Fruit fly (Drosophila melanogaster) whole organism, wandering third instar larva: Measurements from ENCODE around the gene tefu.

ENCODE experiments used
- Abd-B ChIP-seq: fragments of >200 bp; optimal IDR thresholded peaks from 2 replicates; lab custom pipeline; 2017; ENCODE audit warnings: missing biosample characterization, missing genetic modification characterization
- CG32264 ChIP-seq: fragments of 200-800 bp; sonication (Bioruptor generic); optimal IDR thresholded peaks from 2 replicates; lab custom pipeline; 2016; ENCODE audit warnings: missing biosample characterization, missing genetic modification characterization
- CG9705 ChIP-seq: fragments of 200-800 bp; sonication (Bioruptor generic); optimal IDR thresholded peaks from 2 replicates; lab custom pipeline; 2018; ENCODE audit warnings: missing biosample characterization, mild to moderate bottlenecking, missing genetic modification characterization
- CrebA ChIP-seq: fragments of 200-800 bp; sonication (Bioruptor generic); optimal IDR thresholded peaks from 2 replicates; lab custom pipeline; 2016; ENCODE audit warnings: missing biosample characterization, mild to moderate bottlenecking, missing genetic modification characterization, borderline replicate concordance
- Dfd ChIP-seq: fragments of >200 bp; optimal IDR thresholded peaks from 2 replicates; lab custom pipeline; 2017; ENCODE audit warnings: missing biosample characterization, missing genetic modification characterization
- Dif ChIP-seq: fragments of 200-275, 200-300 bp; sonication (Bioruptor generic); optimal IDR thresholded peaks from 2 replicates; lab custom pipeline; 2018; ENCODE audit warnings: missing biosample characterization, missing genetic modification characterization; ENCODE audit not compliant: partially characterized antibody
- GATAd ChIP-seq: sonication (Bioruptor generic); optimal IDR thresholded peaks from 2 replicates; lab custom pipeline; 2016; ENCODE audit warnings: missing biosample characterization, missing genetic modification characterization
- HLH106 ChIP-seq: fragments of 200-800 bp; optimal IDR thresholded peaks from 3 replicates; lab custom pipeline; 2019; ENCODE audit warnings: missing biosample characterization, mild to moderate bottlenecking, missing genetic modification characterization, moderate library complexity
- Hr78 ChIP-seq: fragments of >200 bp; optimal IDR thresholded peaks from 2 replicates; lab custom pipeline; 2017; ENCODE audit warnings: missing biosample characterization, missing genetic modification characterization
- Hr83 ChIP-seq: fragments of 200-300 bp; sonication (Bioruptor generic); optimal IDR thresholded peaks from 2 replicates; lab custom pipeline; 2016; ENCODE audit warnings: missing biosample characterization, mild to moderate bottlenecking, missing genetic modification characterization, moderate library complexity; ENCODE audit not compliant: poor library complexity, severe bottlenecking
- Jra ChIP-seq: sonication (Bioruptor generic); optimal IDR thresholded peaks from 2 replicates; lab custom pipeline; 2016; ENCODE audit warnings: missing biosample characterization, missing genetic modification characterization
- Mio ChIP-seq: sonication (Bioruptor generic); optimal IDR thresholded peaks from 2 replicates; lab custom pipeline; 2016; ENCODE audit warnings: missing biosample characterization, missing genetic modification characterization
- Myc ChIP-seq: fragments of >200 bp; optimal IDR thresholded peaks from 2 replicates; lab custom pipeline; 2017
- N ChIP-seq: fragments of >200 bp; optimal IDR thresholded peaks from 2 replicates; lab custom pipeline; 2018; ENCODE audit warnings: missing biosample characterization, missing external identifiers, missing genetic modification characterization
- OdsH ChIP-seq: fragments of 200-800 bp; sonication (Bioruptor generic); optimal IDR thresholded peaks from 2 replicates; lab custom pipeline; 2016; ENCODE audit warnings: missing biosample characterization, mild to moderate bottlenecking, missing genetic modification characterization
- Rel ChIP-seq, 2 experiments: fragments of 200-800 bp; sonication (Bioruptor generic) in 1 of 2; optimal IDR thresholded peaks; 2 replicates in 1 of 2; 3 replicates in 1 of 2; lab custom pipeline; 2016 to 2019; ENCODE audit warnings: mild to moderate bottlenecking in 2 of 2, missing biosample characterization in 2 of 2, missing genetic modification characterization in 2 of 2, moderate library complexity in 1 of 2
- Sp1 ChIP-seq: fragments of 200-800 bp; sonication (Bioruptor generic); optimal IDR thresholded peaks from 3 replicates; lab custom pipeline; 2019; ENCODE audit warnings: missing biosample characterization, mild to moderate bottlenecking, missing genetic modification characterization, moderate library complexity
- br ChIP-seq: fragments of 200-800 bp; sonication (Bioruptor generic); optimal IDR thresholded peaks from 2 replicates; lab custom pipeline; 2016; ENCODE audit warnings: missing biosample characterization, missing genetic modification characterization
- brk ChIP-seq: fragments of 200-800 bp; sonication (Bioruptor generic); optimal IDR thresholded peaks from 2 replicates; lab custom pipeline; 2016; ENCODE audit warnings: missing biosample characterization, mild to moderate bottlenecking, missing genetic modification characterization
- dl ChIP-seq, 2 experiments: fragments of 175-275, 200-275 bp in 1 of 2; fragments of 200-275 bp in 1 of 2; sonication (Bioruptor generic); optimal IDR thresholded peaks; lab custom pipeline; 2018; ENCODE audit warnings: mild to moderate bottlenecking in 2 of 2, missing biosample characterization in 2 of 2, missing genetic modification characterization in 2 of 2, moderate library complexity in 2 of 2; ENCODE audit not compliant: partially characterized antibody in 2 of 2, insufficient read depth in 1 of 2
- dmrt93B ChIP-seq: fragments of 200-800 bp; sonication (Bioruptor generic); optimal IDR thresholded peaks from 2 replicates; lab custom pipeline; 2018; ENCODE audit warnings: missing biosample characterization, mild to moderate bottlenecking, missing genetic modification characterization
- dsf ChIP-seq: sonication (Bioruptor generic); optimal IDR thresholded peaks from 2 replicates; lab custom pipeline; 2016; ENCODE audit warnings: missing biosample characterization, missing genetic modification characterization, borderline replicate concordance
- ey ChIP-seq: fragments of 200-800 bp; sonication (Bioruptor generic); optimal IDR thresholded peaks from 2 replicates; lab custom pipeline; 2016; ENCODE audit warnings: missing biosample characterization, missing genetic modification characterization
- fru ChIP-seq: fragments of 200-800 bp; sonication (Bioruptor generic); optimal IDR thresholded peaks from 3 replicates; lab custom pipeline; 2016; ENCODE audit warnings: missing biosample characterization, mild to moderate bottlenecking, missing genetic modification characterization
- h ChIP-seq: fragments of 200-800 bp; sonication (Bioruptor generic); optimal IDR thresholded peaks from 3 replicates; lab custom pipeline; 2016; ENCODE audit warnings: missing biosample characterization, mild to moderate bottlenecking, missing genetic modification characterization
- lola ChIP-seq: fragments of >200 bp; optimal IDR thresholded peaks from 2 replicates; lab custom pipeline; 2017; ENCODE audit warnings: missing biosample characterization, missing genetic modification characterization
- pan ChIP-seq: fragments of >200 bp; optimal IDR thresholded peaks from 2 replicates; lab custom pipeline; 2017
- psq ChIP-seq: fragments of 200-800 bp; sonication (Bioruptor generic); optimal IDR thresholded peaks from 3 replicates; lab custom pipeline; 2017; ENCODE audit warnings: missing biosample characterization, mild to moderate bottlenecking, missing genetic modification characterization, moderate library complexity
- rgr ChIP-seq: fragments of 200-800 bp; sonication (Bioruptor generic); optimal IDR thresholded peaks from 3 replicates; lab custom pipeline; 2016; ENCODE audit warnings: missing biosample characterization, mild to moderate bottlenecking, missing genetic modification characterization
- sage ChIP-seq: fragments of 200-800 bp; sonication (Bioruptor generic); optimal IDR thresholded peaks from 2 replicates; lab custom pipeline; 2016; ENCODE audit warnings: missing biosample characterization, mild to moderate bottlenecking, missing genetic modification characterization
- sv ChIP-seq: fragments of 200-800 bp; sonication (Bioruptor generic); optimal IDR thresholded peaks from 3 replicates; lab custom pipeline; 2016; ENCODE audit warnings: missing biosample characterization, missing genetic modification characterization
- tai ChIP-seq: sonication (Bioruptor generic); optimal IDR thresholded peaks from 2 replicates; lab custom pipeline; 2016; ENCODE audit warnings: missing biosample characterization, missing genetic modification characterization
- usp ChIP-seq: fragments of >200 bp; optimal IDR thresholded peaks from 2 replicates; lab custom pipeline; 2017; ENCODE audit warnings: missing biosample characterization, missing genetic modification characterization
- woc ChIP-seq: sonication (Bioruptor generic); optimal IDR thresholded peaks from 2 replicates; lab custom pipeline; 2016; ENCODE audit warnings: missing biosample characterization, mild to moderate bottlenecking, missing genetic modification characterization

The tefu gene

dm6 chr3R:15243046-15243356 lies 965 bp upstream of the tefu start:
- no peak for TF ChIP-seq N
- no peak for TF ChIP-seq lola (GFP tag; lab: Kevin White, UChicago)
- no peak for TF ChIP-seq Hr78 (GFP tag; lab: Kevin White, UChicago)
- no peak for TF ChIP-seq rgr (GFP tag; lab: Kevin White, UChicago)
- TF ChIP-seq CG32264 (GFP tag; lab: Kevin White, UChicago) = no peak
- TF ChIP-seq br (GFP tag; lab: Kevin White, UChicago) = no peak
- TF ChIP-seq OdsH (GFP tag; lab: Kevin White, UChicago) = no peak
- TF ChIP-seq brk (GFP tag; lab: Kevin White, UChicago) = no peak
- no peak for TF ChIP-seq CrebA (GFP tag; lab: Kevin White, UChicago)
- TF ChIP-seq usp (GFP tag; lab: Kevin White, UChicago) = no peak
- TF ChIP-seq GATAd (GFP tag; lab: Kevin White, UChicago) = no peak
- TF ChIP-seq Rel (GFP tag; optimal IDR thresholded peaks at IDR 0.05; lab: Kevin White, UChicago) = no peak
- no peak for TF ChIP-seq Rel (tag; optimal IDR thresholded peaks at IDR 0.05; lab: Kevin White, UChicago)
- no peak for TF ChIP-seq dmrt93B (GFP tag; lab: Kevin White, UChicago)
- TF ChIP-seq Sp1 (GFP tag; lab: Kevin White, UChicago) = no peak
- no peak for TF ChIP-seq dl (GFP tag; optimal IDR thresholded peaks at IDR 0.05; lab: Kevin White, UChicago; ENCODE audit: insufficient read depth in 1 of 2, partially characterized antibody in 2 of 2)
- no peak for TF ChIP-seq Hr83 (GFP tag; lab: Kevin White, UChicago)
- no peak for TF ChIP-seq HLH106 (tag; lab: Kevin White, UChicago)
- no peak for TF ChIP-seq CG9705 (GFP tag; lab: Kevin White, UChicago)
- TF ChIP-seq sv = no peak
- no peak for TF ChIP-seq Abd-B (GFP tag; lab: Kevin White, UChicago)

dm6 chr3R:15231635-15232138 lies 10.3 kb downstream of the tefu start:
- TF ChIP-seq br (GFP tag; lab: Kevin White, UChicago) = no peak
- TF ChIP-seq fru (GFP tag; lab: Kevin White, UChicago) = no peak
- no peak for TF ChIP-seq usp (GFP tag; lab: Kevin White, UChicago)
- TF ChIP-seq h (GFP tag; lab: Kevin White, UChicago) = no peak
- no peak for TF ChIP-seq Jra (GFP tag; lab: Kevin White, UChicago)
- TF ChIP-seq dl (GFP tag; optimal IDR thresholded peaks at IDR 0.05; lab: Kevin White, UChicago; ENCODE audit: insufficient read depth in 1 of 2, partially characterized antibody in 2 of 2) = no peak
- TF ChIP-seq GATAd (GFP tag; lab: Kevin White, UChicago) = no peak
- no peak for TF ChIP-seq tai (GFP tag; lab: Kevin White, UChicago)
- no peak for TF ChIP-seq Dif (GFP tag; lab: Kevin White, UChicago)
- TF ChIP-seq Dfd = no peak
- no peak for TF ChIP-seq sage (GFP tag; lab: Kevin White, UChicago)
- no peak for TF ChIP-seq HLH106 (tag; lab: Kevin White, UChicago)
- no peak for TF ChIP-seq Sp1 (GFP tag; lab: Kevin White, UChicago)
- no peak for TF ChIP-seq Abd-B (GFP tag; lab: Kevin White, UChicago)
- TF ChIP-seq Rel (GFP tag; optimal IDR thresholded peaks at IDR 0.05; lab: Kevin White, UChicago) = no peak
- TF ChIP-seq Rel (tag; optimal IDR thresholded peaks at IDR 0.05; lab: Kevin White, UChicago) = no peak
- TF ChIP-seq pan = no peak
- no peak for TF ChIP-seq rgr (GFP tag; lab: Kevin White, UChicago)
- no peak for TF ChIP-seq sv

dm6 chr3R:15230285-15230684 lies 11.8 kb downstream of the tefu start, which contains the start of gene CG34316:
Gene CG34316, plus strand, starts transcription at chr3R:15230585.
- no peak for TF ChIP-seq psq (GFP tag; lab: Kevin White, UChicago)
- TF ChIP-seq Sp1 (GFP tag; lab: Kevin White, UChicago) = no peak
- no peak for TF ChIP-seq tai (GFP tag; lab: Kevin White, UChicago)
- no peak for TF ChIP-seq dsf (GFP tag; lab: Kevin White, UChicago)
- TF ChIP-seq Hr83 (GFP tag; lab: Kevin White, UChicago) = no peak
- TF ChIP-seq CrebA (GFP tag; lab: Kevin White, UChicago) = no peak
- TF ChIP-seq Myc (lab: Kevin White, UChicago) = no peak
- TF ChIP-seq Jra (GFP tag; lab: Kevin White, UChicago) = no peak
- TF ChIP-seq fru (GFP tag; lab: Kevin White, UChicago) = no peak
- no peak for TF ChIP-seq Mio (GFP tag; lab: Kevin White, UChicago)
- TF ChIP-seq HLH106 (tag; lab: Kevin White, UChicago) = no peak
- no peak for TF ChIP-seq h (GFP tag; lab: Kevin White, UChicago)
- TF ChIP-seq woc (GFP tag; lab: Kevin White, UChicago) = no peak
- TF ChIP-seq sage (GFP tag; lab: Kevin White, UChicago) = no peak
- no peak for TF ChIP-seq ey
- no peak for TF ChIP-seq lola (GFP tag; lab: Kevin White, UChicago)
- no peak for TF ChIP-seq usp (GFP tag; lab: Kevin White, UChicago)
- no peak for TF ChIP-seq sv
